Worm (Caenorhabditis elegans) whole organism, L3 larva: ENCODE data around the gene R05D8.9.

Experiments
- ama-1 ChIP-seq: fragments of 150-350 bp; optimal IDR thresholded peaks from 2 replicates; lab custom pipeline; 2018
- ceh-82 ChIP-seq: fragments of 150-350 bp; optimal IDR thresholded peaks from 2 replicates; lab custom pipeline; 2014; ENCODE audit warnings: missing biosample characterization, missing genetic modification characterization
- elt-3 ChIP-seq, 3 experiments: fragments of 150-350 bp in 1 of 3; sonication (generic microtip) in 2 of 3; optimal IDR thresholded peaks; 2 replicates in 2 of 3; 4 replicates in 1 of 3; lab custom pipeline; 2014 to 2017; ENCODE audit warnings: missing biosample characterization in 3 of 3, missing genetic modification characterization in 3 of 3
- hmg-11 ChIP-seq: sonication (generic microtip); optimal IDR thresholded peaks from 2 replicates; lab custom pipeline; 2016; ENCODE audit warnings: missing genetic modification characterization, missing compliant biosample characterization
- lin-15B ChIP-seq: fragments of 150-350 bp; optimal IDR thresholded peaks from 2 replicates; lab custom pipeline; 2014; ENCODE audit warnings: missing biosample characterization, missing genetic modification characterization
- nhr-11 ChIP-seq: fragments of 150-350 bp; optimal IDR thresholded peaks from 2 replicates; lab custom pipeline; 2014; ENCODE audit warnings: missing biosample characterization, missing genetic modification characterization
- nhr-23 ChIP-seq: fragments of 150-350 bp; optimal IDR thresholded peaks from 2 replicates; lab custom pipeline; 2014; ENCODE audit warnings: missing biosample characterization, missing genetic modification reagents, missing genetic modification characterization
- nhr-28 ChIP-seq: fragments of 150-350 bp; optimal IDR thresholded peaks from 2 replicates; lab custom pipeline; 2014; ENCODE audit warnings: missing biosample characterization, missing genetic modification characterization

- TF ChIP-seq lin-15B (tag; lab: Kevin White, UChicago) = no peak
- TF ChIP-seq nhr-23 (tag; lab: Kevin White, UChicago) = no peak
- no peak for TF ChIP-seq ama-1 (lab: Kevin White, UChicago)
- TF ChIP-seq nhr-28 (tag; lab: Kevin White, UChicago) = no peak
- no peak for TF ChIP-seq nhr-11 (tag; lab: Kevin White, UChicago)
- no peak for TF ChIP-seq elt-3 (tag; optimal IDR thresholded peaks at IDR 0.05; lab: Kevin White, UChicago)
- no peak for TF ChIP-seq ceh-82
- no peak for TF ChIP-seq hmg-11 (tag; lab: Kevin White, UChicago)
Measured at ce11 chrV:2742298-2742697, 25.1 kb downstream of the R05D8.9 start, which contains the start of gene srg-62.
